Worm (Caenorhabditis elegans) whole organism, young adult: ENCODE results near the gene ZK899.7.
"Not testable (repeated sequence)": the region's sequence is repeated elsewhere in the genome, so short reads cannot be mapped to it uniquely, and the experiment has no call there.

Experiments
- ceh-58 ChIP-seq: fragments of 200-800 bp; sonication (Bioruptor generic); IDR thresholded peaks from 2 replicates; pipeline ENCODE4 v1.3.6; 2022; ENCODE audit warnings: missing genetic modification characterization, missing compliant biosample characterization
- dpl-1 ChIP-seq: fragments of 150-350 bp; optimal IDR thresholded peaks from 2 replicates; lab custom pipeline; 2014; ENCODE audit warnings: missing biosample characterization, missing genetic modification reagents, missing genetic modification characterization
- tbx-9 ChIP-seq: sonication (generic microtip); optimal IDR thresholded peaks from 2 replicates; lab custom pipeline; 2016; ENCODE audit warnings: borderline replicate concordance, missing genetic modification characterization, inconsistent platforms, missing compliant biosample characterization

DNA sequence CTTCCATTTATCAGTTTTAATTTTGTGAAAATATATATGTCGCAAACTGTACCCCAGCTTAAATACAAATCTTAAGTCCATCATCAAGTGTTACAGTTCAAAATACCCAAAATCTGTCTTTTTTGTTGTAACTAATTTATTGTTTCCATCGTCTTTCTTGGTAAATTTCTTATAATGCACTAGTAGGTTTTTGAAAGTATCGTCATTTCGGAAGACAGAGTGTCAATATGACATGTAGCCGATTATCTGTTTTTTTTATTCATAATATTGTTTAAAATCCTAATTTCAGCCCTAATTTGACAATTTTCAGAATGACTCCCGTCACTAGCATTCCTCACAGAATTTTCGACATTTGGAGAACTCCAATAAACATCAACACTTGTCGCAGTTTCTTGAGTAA lies 13.8 kb upstream of the ZK899.7 start, which contains the start of gene ZK899.6:
- TF ChIP-seq ceh-58 (GFP tag; lab: Robert Waterston, UW); tbx-9; dpl-1: not testable (repeated sequence)
